Worm (Caenorhabditis elegans): ENCODE measurements around the gene srh-258.

DNA sequence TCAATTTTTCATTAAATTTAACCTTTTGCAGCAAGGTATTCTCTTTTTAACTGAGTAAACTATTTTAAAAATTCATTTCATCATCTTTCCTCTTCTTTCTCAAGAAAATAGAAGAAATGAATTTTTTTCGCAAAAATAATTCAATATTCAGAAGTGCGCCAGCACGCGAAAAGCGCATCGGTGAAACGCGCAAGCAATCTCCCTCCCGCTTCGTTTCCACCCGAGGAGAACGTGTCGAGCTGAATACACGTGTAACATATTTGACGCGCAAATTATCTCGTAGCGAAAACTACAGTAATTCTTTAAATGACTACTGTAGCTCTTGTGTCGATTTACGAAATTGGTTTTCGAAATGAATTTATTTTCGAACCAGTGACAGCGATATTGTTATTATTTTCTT, 12.9 kb upstream of the srh-258 start:
- TF ChIP-seq flt-1 (GFP tag; IDR thresholded peaks at IDR 0.05) (no peak), med-1 (GFP tag; optimal IDR thresholded peaks at IDR 0.05; ENCODE audit: insufficient read depth) (no peak), ref-1 (GFP tag; conservative IDR thresholded peaks at IDR 0.05) (no peak), T22C8.4 (GFP tag; IDR thresholded peaks at IDR 0.05) (no peak), ztf-23 (GFP tag; IDR thresholded peaks at IDR 0.05) (no peak), tab-1 (GFP tag; IDR thresholded peaks at IDR 0.05) (no peak)
